Worm (Caenorhabditis elegans) whole organism, late embryonic: ENCODE data around the gene Y53G8AR.6.

Experiments used
- ceh-22 ChIP-seq: sonication (generic microtip); optimal IDR thresholded peaks from 2 replicates; lab custom pipeline; 2017; ENCODE audit warnings: missing biosample characterization, missing genetic modification characterization
- ceh-31 ChIP-seq: sonication (generic microtip); optimal IDR thresholded peaks from 2 replicates; lab custom pipeline; 2016; ENCODE audit warnings: missing genetic modification characterization, missing compliant biosample characterization
- hlh-13 ChIP-seq: fragments of 200-800 bp; sonication (Bioruptor generic); optimal IDR thresholded peaks from 2 replicates; lab custom pipeline; 2018; ENCODE audit warnings: mild to moderate bottlenecking, missing genetic modification characterization, missing compliant biosample characterization
- lin-11 ChIP-seq: fragments of 200-800 bp; sonication (Bioruptor generic); optimal IDR thresholded peaks from 2 replicates; lab custom pipeline; 2018; ENCODE audit warnings: mild to moderate bottlenecking, missing genetic modification characterization, missing compliant biosample characterization
- nfya-1 ChIP-seq: sonication (generic microtip); optimal IDR thresholded peaks from 2 replicates; lab custom pipeline; 2017; ENCODE audit warnings: missing genetic modification characterization, mild to moderate bottlenecking, missing compliant biosample characterization, antibody characterized with exemption, moderate library complexity
- pag-3 ChIP-seq: sonication (generic microtip); optimal IDR thresholded peaks from 2 replicates; lab custom pipeline; 2016; ENCODE audit warnings: missing compliant biosample characterization, missing genetic modification characterization, borderline replicate concordance
- pha-4 ChIP-seq: fragments of 150-350 bp; optimal IDR thresholded peaks from 2 replicates; lab custom pipeline; 2018; ENCODE audit warnings: missing biosample characterization, missing genetic modification reagents, missing genetic modification characterization
- sox-2 ChIP-seq: fragments of 200-800 bp; sonication (Bioruptor generic); IDR thresholded peaks from 2 replicates; pipeline ENCODE4 v1.3.6; 2022; ENCODE audit warnings: missing genetic modification reagents, missing genetic modification characterization, missing compliant biosample characterization
- ttx-3 ChIP-seq: sonication (generic microtip); optimal IDR thresholded peaks from 2 replicates; lab custom pipeline; 2016; ENCODE audit warnings: missing genetic modification reagents, missing genetic modification characterization, missing compliant biosample characterization
- unc-86 ChIP-seq: sonication (generic microtip); optimal IDR thresholded peaks from 2 replicates; lab custom pipeline; 2016; ENCODE audit warnings: missing genetic modification characterization, missing compliant biosample characterization

- TF ChIP-seq pha-4 (tag; lab: Kevin White, UChicago) (no peak), unc-86 (tag; lab: Kevin White, UChicago) (no peak), nfya-1 (tag; lab: Kevin White, UChicago) (no peak), sox-2 (no peak), hlh-13 (GFP tag; lab: Kevin White, UChicago) (no peak), ttx-3 (no peak), ceh-31 (no peak), pag-3 (tag; lab: Kevin White, UChicago) (no peak), lin-11 (tag; lab: Kevin White, UChicago) (no peak), ceh-22 (no peak)
Measured at ce11 chrIII:3255023-3255422, 39.5 kb upstream of the Y53G8AR.6 start.
